Fruit fly (Drosophila melanogaster): Measurements from ENCODE around the gene Orp8.
A peak's percentile ranks its signal among the peaks of the same experiment; 100 is the strongest.

dm6 chr3R:20263793-20264483 is 45.2 kb upstream of the Orp8 start:
- TF ChIP-seq pan (optimal IDR thresholded peaks at IDR 0.05) (no peak), psq (GFP tag; optimal IDR thresholded peaks at IDR 0.05) (peak; percentile 74), Dif (GFP tag; optimal IDR thresholded peaks at IDR 0.05; ENCODE audit: partially characterized antibody) (no peak), h (GFP tag; optimal IDR thresholded peaks at IDR 0.05) (peak; percentile 2), Hr83 (GFP tag; optimal IDR thresholded peaks at IDR 0.05; ENCODE audit: poor library complexity, severe bottlenecking) (no peak), dl (GFP tag; optimal IDR thresholded peaks at IDR 0.05; ENCODE audit: insufficient read depth in 1 of 2, partially characterized antibody in 2 of 2) (no peak)
